Fruit fly (Drosophila melanogaster) whole organism, embryonic: ENCODE measurements around the gene Ask1.

Experiments
- Ada2b ChIP-seq: fragments of 200-800 bp; sonication (Bioruptor generic); IDR thresholded peaks from 2 replicates; pipeline ENCODE4 v1.3.6; 2022; ENCODE audit warnings: missing biosample characterization, missing genetic modification characterization
- Atf-2 ChIP-seq: fragments of 200-800 bp; sonication (Bioruptor generic); optimal IDR thresholded peaks from 2 replicates; lab custom pipeline; 2016; ENCODE audit warnings: missing biosample characterization, missing genetic modification characterization
- BtbVII ChIP-seq: fragments of 200-800 bp; sonication (Bioruptor generic); optimal IDR thresholded peaks from 3 replicates; lab custom pipeline; 2017; ENCODE audit warnings: missing biosample characterization, mild to moderate bottlenecking, missing genetic modification characterization
- CG10543 ChIP-seq: fragments of 200-800 bp; sonication (Bioruptor generic); optimal IDR thresholded peaks from 3 replicates; lab custom pipeline; 2017; ENCODE audit warnings: missing biosample characterization, mild to moderate bottlenecking, missing genetic modification characterization, moderate library complexity
- CG11560 ChIP-seq: fragments of 200-800 bp; sonication (Bioruptor generic); IDR thresholded peaks from 3 replicates; pipeline ENCODE4 v1.3.6; 2022; ENCODE audit warnings: missing biosample characterization, missing genetic modification characterization
- CG12391 ChIP-seq: fragments of 200-800 bp; sonication (Bioruptor generic); optimal IDR thresholded peaks from 3 replicates; lab custom pipeline; 2018; ENCODE audit warnings: missing biosample characterization, mild to moderate bottlenecking, missing genetic modification characterization, moderate library complexity
- CG12659 ChIP-seq: fragments of 200-800 bp; sonication (Bioruptor generic); optimal IDR thresholded peaks from 3 replicates; lab custom pipeline; 2017; ENCODE audit warnings: mild to moderate bottlenecking, missing biosample characterization, missing genetic modification reagents, missing genetic modification characterization
- CG12769 ChIP-seq: fragments of 200-800 bp; sonication (Bioruptor generic); optimal IDR thresholded peaks from 2 replicates; lab custom pipeline; 2019; ENCODE audit warnings: missing biosample characterization, mild to moderate bottlenecking, missing genetic modification characterization, moderate library complexity
- CG13287 ChIP-seq: fragments of 200-800 bp; sonication (Bioruptor generic); IDR thresholded peaks from 2 replicates; pipeline ENCODE4 v1.3.6; 2022; ENCODE audit warnings: missing biosample characterization, missing genetic modification characterization; ENCODE audit not compliant: partially characterized antibody
- CG14441 ChIP-seq: fragments of 200-800 bp; sonication (Bioruptor generic); IDR thresholded peaks from 2 replicates; pipeline ENCODE4 v1.3.6; 2022; ENCODE audit warnings: missing biosample characterization, missing genetic modification characterization
- CG1603 ChIP-seq: fragments of 200-800 bp; sonication (Bioruptor generic); optimal IDR thresholded peaks from 2 replicates; lab custom pipeline; 2019; ENCODE audit warnings: missing biosample characterization, mild to moderate bottlenecking, missing genetic modification characterization, moderate library complexity
- CG17912 ChIP-seq: fragments of 200-800 bp; sonication (Bioruptor generic); optimal IDR thresholded peaks from 2 replicates; lab custom pipeline; 2018; ENCODE audit warnings: missing biosample characterization, mild to moderate bottlenecking, missing genetic modification characterization
- CG1792 ChIP-seq: fragments of 200-800 bp; sonication (Bioruptor generic); optimal IDR thresholded peaks from 2 replicates; lab custom pipeline; 2016; ENCODE audit warnings: missing biosample characterization, missing genetic modification characterization
- CG18619 ChIP-seq: fragments of 200-800 bp; sonication (Bioruptor generic); optimal IDR thresholded peaks from 3 replicates; lab custom pipeline; 2017; ENCODE audit warnings: missing biosample characterization, mild to moderate bottlenecking, missing genetic modification characterization
- CG2199 ChIP-seq: fragments of 200-800 bp; sonication (Bioruptor generic); IDR thresholded peaks from 3 replicates; pipeline ENCODE4 v1.3.6; 2022; ENCODE audit warnings: missing biosample characterization, missing genetic modification characterization
- CG2202 ChIP-seq: fragments of 200-800 bp; sonication (Bioruptor generic); optimal IDR thresholded peaks from 2 replicates; lab custom pipeline; 2018; ENCODE audit warnings: missing biosample characterization, mild to moderate bottlenecking, missing genetic modification characterization
- CG30020 ChIP-seq: fragments of 200-800 bp; optimal IDR thresholded peaks from 2 replicates; lab custom pipeline; 2019; ENCODE audit warnings: missing biosample characterization, mild to moderate bottlenecking, missing genetic modification characterization, moderate library complexity
- CG32532 ChIP-seq: fragments of 200-800 bp; sonication (Bioruptor generic); IDR thresholded peaks from 2 replicates; pipeline ENCODE4 v1.3.6; 2022; ENCODE audit warnings: missing biosample characterization, missing genetic modification characterization
- CG3726 ChIP-seq: fragments of 200-800 bp; sonication (Bioruptor generic); IDR thresholded peaks from 3 replicates; pipeline ENCODE4, ENCODE4 v1.3.6; 2022; ENCODE audit warnings: missing biosample characterization, missing genetic modification characterization
- CG4360 ChIP-seq: fragments of 200-800 bp; sonication (Bioruptor generic); IDR thresholded peaks from 2 replicates; pipeline ENCODE4 v1.3.6; 2022; ENCODE audit warnings: missing biosample characterization, missing genetic modification characterization
- CG4730 ChIP-seq: fragments of 200-800 bp; sonication (Bioruptor generic); IDR thresholded peaks from 2 replicates; pipeline ENCODE4 v1.3.6; 2022; ENCODE audit warnings: missing biosample characterization, missing genetic modification characterization
- CG6254 ChIP-seq: fragments of 200-800 bp; sonication (Bioruptor generic); optimal IDR thresholded peaks from 3 replicates; lab custom pipeline; 2017; ENCODE audit warnings: mild to moderate bottlenecking, missing biosample characterization, missing genetic modification reagents, missing genetic modification characterization
- CG6813 ChIP-seq: fragments of 200-800 bp; sonication (Bioruptor generic); optimal IDR thresholded peaks from 2 replicates; lab custom pipeline; 2017; ENCODE audit warnings: missing biosample characterization, missing genetic modification characterization, mild to moderate bottlenecking, moderate library complexity, missing genetic modification reagents
- CG8089 ChIP-seq: fragments of 200-800 bp; sonication (Bioruptor generic); optimal IDR thresholded peaks from 3 replicates; lab custom pipeline; 2016; ENCODE audit warnings: missing biosample characterization, missing genetic modification characterization
- CG9932 ChIP-seq: fragments of 200-800 bp; sonication (Bioruptor generic); IDR thresholded peaks from 2 replicates; pipeline ENCODE4 v1.3.6; 2022; ENCODE audit warnings: missing biosample characterization, missing genetic modification characterization
- CTCF ChIP-seq: fragments of 200-800 bp; sonication (Bioruptor generic); optimal IDR thresholded peaks from 2 replicates; lab custom pipeline; 2017; ENCODE audit warnings: missing biosample characterization, mild to moderate bottlenecking, missing genetic modification characterization, moderate library complexity
- D ChIP-seq, 2 experiments: fragments of 200-800 bp in 1 of 2; fragments of >200 bp in 1 of 2; sonication (Bioruptor generic) in 1 of 2; optimal IDR thresholded peaks; 2 replicates in 1 of 2; 3 replicates in 1 of 2; lab custom pipeline; 2017; ENCODE audit warnings: mild to moderate bottlenecking in 1 of 2, missing biosample characterization in 1 of 2, missing genetic modification characterization in 1 of 2, missing genetic modification reagents in 1 of 2
- Deaf1 ChIP-seq: fragments of 200-800 bp; optimal IDR thresholded peaks from 3 replicates; lab custom pipeline; 2019; ENCODE audit warnings: missing biosample characterization, mild to moderate bottlenecking, missing genetic modification characterization, moderate library complexity
- Mrtf ChIP-seq: fragments of 200-800 bp; sonication (Bioruptor generic); IDR thresholded peaks from 3 replicates; pipeline ENCODE4 v1.3.6; 2022; ENCODE audit warnings: missing biosample characterization, missing genetic modification characterization
- Nf-YA ChIP-seq: fragments of 200-800 bp; sonication (Bioruptor generic); IDR thresholded peaks from 2 replicates; pipeline ENCODE4 v1.3.6; 2022; ENCODE audit warnings: missing biosample characterization, missing genetic modification characterization
- Poxn ChIP-seq: fragments of 200-800 bp; sonication (Bioruptor generic); IDR thresholded peaks from 2 replicates; pipeline ENCODE4 v1.3.6; 2022; ENCODE audit warnings: missing biosample characterization, missing genetic modification characterization
- Rfx ChIP-seq: fragments of 200-800 bp; sonication (Bioruptor generic); IDR thresholded peaks from 2 replicates; pipeline ENCODE4 v1.3.6; 2022; ENCODE audit warnings: missing biosample characterization, missing genetic modification characterization
- cad ChIP-seq: fragments of >200 bp; optimal IDR thresholded peaks from 2 replicates; lab custom pipeline; 2017; ENCODE audit warnings: missing biosample characterization, missing genetic modification characterization
- caup ChIP-seq: fragments of 200-800 bp; sonication (Bioruptor generic); optimal IDR thresholded peaks from 3 replicates; lab custom pipeline; 2017; ENCODE audit warnings: missing biosample characterization, mild to moderate bottlenecking, missing genetic modification characterization, moderate library complexity; ENCODE audit not compliant: severe bottlenecking
- chinmo ChIP-seq: fragments of 200-800 bp; sonication (Bioruptor generic); IDR thresholded peaks from 4 replicates; pipeline ENCODE4 v1.3.6; 2022; ENCODE audit warnings: missing biosample characterization, missing genetic modification characterization; ENCODE audit not compliant: partially characterized antibody
- dysf ChIP-seq: fragments of 200-800 bp; sonication (Bioruptor generic); IDR thresholded peaks from 3 replicates; pipeline ENCODE4 v1.3.6; 2022; ENCODE audit warnings: missing biosample characterization, missing genetic modification characterization
- esg ChIP-seq: fragments of 200-800 bp; sonication (Bioruptor generic); conservative IDR thresholded peaks from 2 replicates; pipeline ENCODE4 v1.3.6; 2022; ENCODE audit warnings: missing biosample characterization, missing genetic modification characterization
- insv ChIP-seq, 2 experiments: fragments of 200-800 bp; sonication (Bioruptor generic); optimal IDR thresholded peaks; 3 replicates each; lab custom pipeline; 2016 to 2018; ENCODE audit warnings: missing biosample characterization in 2 of 2, missing genetic modification characterization in 2 of 2
- kah ChIP-seq: fragments of 200-800 bp; sonication (Bioruptor generic); optimal IDR thresholded peaks from 2 replicates; lab custom pipeline; 2018; ENCODE audit warnings: missing biosample characterization, mild to moderate bottlenecking, missing genetic modification characterization
- lab ChIP-seq: fragments of 200-800 bp; sonication (Bioruptor generic); optimal IDR thresholded peaks from 3 replicates; lab custom pipeline; 2017; ENCODE audit warnings: missing biosample characterization, missing genetic modification characterization, mild to moderate bottlenecking, moderate library complexity, missing genetic modification reagents
- mirr ChIP-seq: fragments of 200-800 bp; sonication (Bioruptor generic); optimal IDR thresholded peaks from 3 replicates; lab custom pipeline; 2018; ENCODE audit warnings: missing biosample characterization, mild to moderate bottlenecking, missing genetic modification characterization
- nmo ChIP-seq: fragments of 200-800 bp; sonication (Bioruptor generic); optimal IDR thresholded peaks from 2 replicates; lab custom pipeline; 2018; ENCODE audit warnings: missing biosample characterization, mild to moderate bottlenecking, missing genetic modification characterization, moderate library complexity
- pan ChIP-seq, 4 experiments: fragments of >200 bp in 3 of 4; fragments of 200-800 bp in 1 of 4; sonication (Bioruptor generic) in 1 of 4; optimal IDR thresholded peaks in 3 of 4; IDR thresholded peaks in 1 of 4; 2 replicates each; pipeline versions ENCODE4 v1.3.6 to Lab custom; 2017 to 2022; ENCODE audit warnings: missing biosample characterization in 2 of 4, missing genetic modification characterization in 2 of 4, mixed read lengths in 1 of 4
- sim ChIP-seq: fragments of 200-800 bp; sonication (Bioruptor generic); IDR thresholded peaks from 2 replicates; pipeline ENCODE4 v1.3.6; 2022; ENCODE audit warnings: missing biosample characterization, missing genetic modification characterization
- sob ChIP-seq: fragments of 200-800 bp; sonication (Bioruptor generic); IDR thresholded peaks from 2 replicates; pipeline ENCODE4 v1.3.6; 2022; ENCODE audit warnings: missing biosample characterization, missing genetic modification characterization
- tgo ChIP-seq: fragments of 200-800 bp; sonication (Bioruptor generic); IDR thresholded peaks from 3 replicates; pipeline ENCODE4 v1.3.6; 2022; ENCODE audit warnings: missing biosample characterization, missing genetic modification characterization
- tup ChIP-seq: fragments of 200-800 bp; sonication (Bioruptor generic); optimal IDR thresholded peaks from 2 replicates; lab custom pipeline; 2016; ENCODE audit warnings: missing biosample characterization, mild to moderate bottlenecking, missing genetic modification characterization, moderate library complexity
- yki ChIP-seq: fragments of >200 bp; optimal IDR thresholded peaks from 3 replicates; lab custom pipeline; 2018

Ask1 gene

DNA sequence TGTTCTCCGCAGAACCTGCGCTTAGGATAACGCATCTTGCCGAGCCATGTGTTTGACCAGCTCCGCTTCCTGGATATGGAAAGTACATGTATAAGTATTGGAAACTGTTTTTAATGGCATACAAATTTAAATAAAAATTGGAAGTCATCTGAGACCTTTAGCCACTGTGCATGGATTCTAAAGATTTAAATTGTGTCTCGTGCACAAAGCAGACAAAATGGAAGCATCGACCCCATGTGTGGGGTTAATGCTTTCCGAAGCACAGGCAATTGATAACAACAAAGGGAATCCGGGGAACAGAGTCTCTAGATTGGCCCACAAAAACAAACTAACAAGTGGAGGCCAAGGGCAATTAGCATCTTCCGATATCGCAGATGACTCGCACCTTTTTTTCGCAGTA is 22.2 kb downstream of the Ask1 start:
- TF ChIP-seq lab (no peak), kah (GFP tag; lab: Kevin White, UChicago) (no peak), CG1603 (tag; lab: Kevin White, UChicago) (no peak), BtbVII (GFP tag; lab: Kevin White, UChicago) (no peak)

dm6 chr3R:19902328-19902727 is 22.8 kb downstream of the Ask1 start:
- TF ChIP-seq CG6254 (GFP tag; lab: Kevin White, UChicago) (no peak), mirr (GFP tag; lab: Kevin White, UChicago) (no peak), insv (GFP tag; optimal IDR thresholded peaks at IDR 0.05; lab: Kevin White, UChicago) (peak; percentile 82 to 97), sob (peak; percentile 49; the same call in 1 of the 2 replicates), sim (GFP tag; lab: Robert Waterston, UW) (no peak), CG2199 (GFP tag; lab: Robert Waterston, UW) (0 out of 3 replicates have a peak, but pooled peaks have one; percentile 42), CG9932 (GFP tag; lab: Robert Waterston, UW) (peak; percentile 35), CG30020 (tag; lab: Kevin White, UChicago) (no peak), CG4360 (GFP tag; lab: Robert Waterston, UW) (no peak), CG14441 (GFP tag; lab: Robert Waterston, UW) (peak; percentile 37; the same call in 1 of the 2 replicates), Atf-2 (no peak), CG12769 (peak; percentile 61), CG8089 (GFP tag; lab: Kevin White, UChicago) (no peak), Nf-YA (no peak), tup (GFP tag; lab: Kevin White, UChicago) (no peak), Deaf1 (tag; lab: Kevin White, UChicago) (no peak), CTCF (GFP tag; lab: Kevin White, UChicago) (no peak), CG11560 (tag; lab: Robert Waterston, UW) (0 out of 3 replicates have a peak, but pooled peaks have one; percentile 12), CG3726 (GFP tag; lab: Robert Waterston, UW) (no peak), Rfx (peak; percentile 75), CG12659 (GFP tag; lab: Kevin White, UChicago) (no peak), D (optimal IDR thresholded peaks at IDR 0.05; lab: Kevin White, UChicago) (no peak), D (GFP tag; optimal IDR thresholded peaks at IDR 0.05; lab: Kevin White, UChicago) (no peak), esg (GFP tag; lab: Robert Waterston, UW) (no peak), Mrtf (GFP tag; lab: Robert Waterston, UW) (0 out of 3 replicates have a peak, but pooled peaks have one; percentile 40), CG10543 (GFP tag; lab: Kevin White, UChicago) (peak; percentile 13), pan (optimal IDR thresholded peaks at IDR 0.05; lab: Kevin White, UChicago) (no peak), pan (GFP tag; optimal IDR thresholded peaks at IDR 0.05 in 1 of 2, IDR thresholded peaks at IDR 0.05 in 1 of 2) (peak in 1 of 2 experiments; percentile 44), CG13287 (GFP tag; lab: Robert Waterston, UW) (peak; percentile 14; the same call in 1 of the 2 replicates), CG4730 (GFP tag; lab: Robert Waterston, UW) (no peak), Poxn (GFP tag; lab: Robert Waterston, UW) (no peak), CG1792 (no peak), Ada2b (GFP tag; lab: Robert Waterston, UW) (peak; percentile 25; the same call in 1 of the 2 replicates), CG12391 (tag; lab: Kevin White, UChicago) (no peak), CG32532 (GFP tag; lab: Robert Waterston, UW) (peak; percentile 47; the same call in 1 of the 2 replicates), CG6813 (GFP tag; lab: Kevin White, UChicago) (no peak), CG17912 (GFP tag; lab: Kevin White, UChicago) (no peak), caup (peak; percentile 9), cad (no peak), chinmo (GFP tag; lab: Robert Waterston, UW) (peak; percentile 83; the same call in 3 of the 4 replicates), CG18619 (GFP tag; lab: Kevin White, UChicago) (no peak), tgo (GFP tag; lab: Robert Waterston, UW) (peak; percentile 19; the same call in 1 of the 3 replicates), CG2202 (tag; lab: Kevin White, UChicago) (no peak), nmo (GFP tag; lab: Kevin White, UChicago) (no peak), dysf (peak; percentile 38; the same call in 2 of the 3 replicates), yki (lab: Kevin White, UChicago) (no peak)
